Worm (Caenorhabditis elegans) whole organism, L1 larva: ENCODE data around the gene Y43B11AR.1.
A peak's percentile ranks its signal among the peaks of the same experiment; 100 is the strongest.

Experiments
- C04F5.9 ChIP-seq: sonication (generic microtip); optimal IDR thresholded peaks from 2 replicates; lab custom pipeline; 2016; ENCODE audit warnings: missing genetic modification characterization, missing compliant biosample characterization
- C16A3.4 ChIP-seq: fragments of 150-350 bp; optimal IDR thresholded peaks from 2 replicates; lab custom pipeline; 2014; ENCODE audit warnings: missing biosample characterization, missing genetic modification characterization
- C34B4.2 ChIP-seq: sonication (generic microtip); optimal IDR thresholded peaks from 2 replicates; lab custom pipeline; 2017; ENCODE audit warnings: mild to moderate bottlenecking, missing genetic modification characterization, missing compliant biosample characterization
- aly-2 ChIP-seq: fragments of 150-350 bp; optimal IDR thresholded peaks from 2 replicates; lab custom pipeline; 2014; ENCODE audit warnings: missing biosample characterization, missing genetic modification characterization
- ama-1 ChIP-seq: fragments of 150-350 bp; optimal IDR thresholded peaks from 2 replicates; lab custom pipeline; 2014
- ces-1 ChIP-seq: fragments of 150-350 bp; optimal IDR thresholded peaks from 2 replicates; lab custom pipeline; 2014; ENCODE audit warnings: missing biosample characterization, missing genetic modification reagents, missing genetic modification characterization
- dpl-1 ChIP-seq, 3 experiments: fragments of 150-350 bp in 2 of 3; sonication (generic microtip) in 1 of 3; optimal IDR thresholded peaks; 2 replicates each; lab custom pipeline; 2014 to 2017; ENCODE audit warnings: missing biosample characterization in 3 of 3, missing genetic modification characterization in 3 of 3, missing genetic modification reagents in 3 of 3
- efl-1 ChIP-seq, 4 experiments: fragments of 150-350 bp; optimal IDR thresholded peaks in 3 of 4; peaks in 1 of 4; 1 replicate in 1 of 4; 2 replicates in 3 of 4; lab custom pipeline; 2014; ENCODE audit warnings: missing biosample characterization in 2 of 4, missing genetic modification characterization in 2 of 4, missing genetic modification reagents in 2 of 4
- egl-13 ChIP-seq: sonication (generic microtip); optimal IDR thresholded peaks from 2 replicates; lab custom pipeline; 2016; ENCODE audit warnings: missing genotype, missing genetic modification reagents, missing genetic modification characterization, missing compliant biosample characterization
- fkh-4 ChIP-seq: sonication (generic microtip); optimal IDR thresholded peaks from 2 replicates; lab custom pipeline; 2016; ENCODE audit warnings: missing compliant biosample characterization, missing genetic modification characterization, borderline replicate concordance
- fkh-8 ChIP-seq: sonication (generic microtip); optimal IDR thresholded peaks from 2 replicates; lab custom pipeline; 2016; ENCODE audit warnings: mild to moderate bottlenecking, missing genetic modification characterization, missing compliant biosample characterization
- fos-1 ChIP-seq: fragments of 150-350 bp; optimal IDR thresholded peaks from 2 replicates; lab custom pipeline; 2014; ENCODE audit warnings: missing biosample characterization, missing genetic modification characterization
- hlh-17 ChIP-seq: fragments of 200-800 bp; sonication (Bioruptor generic); optimal IDR thresholded peaks from 2 replicates; lab custom pipeline; 2018; ENCODE audit warnings: missing genetic modification characterization, mild to moderate bottlenecking, missing compliant biosample characterization, moderate library complexity, borderline replicate concordance
- hlh-4 ChIP-seq: sonication (generic microtip); optimal IDR thresholded peaks from 2 replicates; lab custom pipeline; 2016; ENCODE audit warnings: mild to moderate bottlenecking, missing genetic modification characterization, missing compliant biosample characterization
- isw-1 ChIP-seq: fragments of 200-800 bp; sonication (Bioruptor generic); IDR thresholded peaks from 2 replicates; pipeline ENCODE4 v1.3.6; 2022; ENCODE audit warnings: missing genetic modification characterization, missing compliant biosample characterization
- lin-13 ChIP-seq: fragments of 150-350 bp; optimal IDR thresholded peaks from 2 replicates; lab custom pipeline; 2014; ENCODE audit warnings: missing biosample characterization, missing genetic modification reagents, missing genetic modification characterization
- lin-39 ChIP-seq: fragments of 150-350 bp; optimal IDR thresholded peaks from 2 replicates; lab custom pipeline; 2014; ENCODE audit warnings: missing biosample characterization, missing genetic modification reagents, missing genetic modification characterization
- lsy-2 ChIP-seq, 2 experiments: fragments of 150-350 bp; optimal IDR thresholded peaks; 2 replicates each; lab custom pipeline; 2014; ENCODE audit warnings: missing biosample characterization in 2 of 2, missing genetic modification characterization in 2 of 2
- mab-9 ChIP-seq: fragments of 200-800 bp; sonication (Bioruptor generic); IDR thresholded peaks from 2 replicates; pipeline ENCODE4 v1.3.6; 2022; ENCODE audit warnings: missing genetic modification reagents, missing genetic modification characterization, missing compliant biosample characterization
- mdl-1 ChIP-seq, 2 experiments: fragments of 150-350 bp; optimal IDR thresholded peaks; 2 replicates each; lab custom pipeline; 2014 to 2017; ENCODE audit warnings: missing biosample characterization in 2 of 2, missing genetic modification characterization in 2 of 2, inconsistent platforms in 1 of 2
- nhr-11 ChIP-seq: fragments of 150-350 bp; optimal IDR thresholded peaks from 2 replicates; lab custom pipeline; 2014; ENCODE audit warnings: missing biosample characterization, missing genetic modification characterization
- nhr-12 ChIP-seq: sonication (generic microtip); optimal IDR thresholded peaks from 2 replicates; lab custom pipeline; 2017; ENCODE audit warnings: missing biosample characterization, missing genetic modification characterization
- nhr-19 ChIP-seq: fragments of 200-800 bp; sonication (Bioruptor generic); conservative IDR thresholded peaks from 2 replicates; pipeline ENCODE4 v1.3.6; 2022; ENCODE audit warnings: missing genetic modification characterization, missing compliant biosample characterization
- nhr-237 ChIP-seq: fragments of 150-350 bp; optimal IDR thresholded peaks from 2 replicates; lab custom pipeline; 2014; ENCODE audit warnings: missing biosample characterization, missing genetic modification characterization
- nhr-47 ChIP-seq: sonication (generic microtip); optimal IDR thresholded peaks from 2 replicates; lab custom pipeline; 2016; ENCODE audit warnings: mild to moderate bottlenecking, missing genetic modification characterization, moderate library complexity, missing compliant biosample characterization
- nhr-71 ChIP-seq: sonication (generic microtip); optimal IDR thresholded peaks from 2 replicates; lab custom pipeline; 2016; ENCODE audit warnings: mild to moderate bottlenecking, missing genetic modification characterization, moderate library complexity, missing compliant biosample characterization
- nhr-76 ChIP-seq: sonication (generic microtip); optimal IDR thresholded peaks from 2 replicates; lab custom pipeline; 2017; ENCODE audit warnings: missing biosample characterization, missing genetic modification characterization
- nhr-77 ChIP-seq: fragments of 150-350 bp; optimal IDR thresholded peaks from 2 replicates; lab custom pipeline; 2014; ENCODE audit warnings: missing biosample characterization, missing genetic modification characterization
- nhr-85 ChIP-seq: sonication (generic microtip); peaks from one replicate; lab custom pipeline; 2016; ENCODE audit warnings: missing genetic modification characterization, inconsistent platforms, missing compliant biosample characterization
- nhr-90 ChIP-seq: sonication (generic microtip); optimal IDR thresholded peaks from 2 replicates; lab custom pipeline; 2016; ENCODE audit warnings: mild to moderate bottlenecking, missing genetic modification characterization, missing compliant biosample characterization; ENCODE audit not compliant: poor library complexity
- pag-3 ChIP-seq: sonication (generic microtip); optimal IDR thresholded peaks from 2 replicates; lab custom pipeline; 2017; ENCODE audit warnings: missing genetic modification characterization, mild to moderate bottlenecking, missing compliant biosample characterization, antibody characterized with exemption, borderline replicate concordance; ENCODE audit not compliant: insufficient read depth
- pax-3 ChIP-seq: fragments of 200-800 bp; sonication (Bioruptor generic); optimal IDR thresholded peaks from 2 replicates; lab custom pipeline; 2018; ENCODE audit warnings: mild to moderate bottlenecking, missing genetic modification characterization, moderate library complexity, missing compliant biosample characterization
- pqm-1 ChIP-seq: sonication (generic microtip); optimal IDR thresholded peaks from 3 replicates; lab custom pipeline; 2017; ENCODE audit warnings: missing biosample characterization, missing genetic modification characterization
- rnt-1 ChIP-seq: sonication (generic microtip); optimal IDR thresholded peaks from 2 replicates; lab custom pipeline; 2016; ENCODE audit warnings: mild to moderate bottlenecking, missing genetic modification characterization, moderate library complexity, missing compliant biosample characterization
- snpc-4 ChIP-seq: fragments of 150-350 bp; optimal IDR thresholded peaks from 2 replicates; lab custom pipeline; 2014; ENCODE audit warnings: missing biosample characterization, missing genetic modification characterization
- sox-4 ChIP-seq: sonication (generic microtip); optimal IDR thresholded peaks from 2 replicates; lab custom pipeline; 2016; ENCODE audit warnings: missing genetic modification characterization, missing compliant biosample characterization
- sptf-1 ChIP-seq: fragments of 150-350 bp; optimal IDR thresholded peaks from 2 replicates; lab custom pipeline; 2014; ENCODE audit warnings: missing biosample characterization, missing genetic modification characterization
- sup-37 ChIP-seq: fragments of 200-800 bp; sonication (Bioruptor generic); optimal IDR thresholded peaks from 2 replicates; lab custom pipeline; 2018; ENCODE audit warnings: mild to moderate bottlenecking, missing genetic modification characterization, missing compliant biosample characterization
- tbx-2 ChIP-seq: sonication (generic microtip); optimal IDR thresholded peaks from 2 replicates; lab custom pipeline; 2016; ENCODE audit warnings: missing genetic modification characterization, missing compliant biosample characterization
- tlp-1 ChIP-seq: fragments of 150-350 bp; optimal IDR thresholded peaks from 2 replicates; lab custom pipeline; 2014; ENCODE audit warnings: missing biosample characterization, missing genetic modification characterization
- unc-130 ChIP-seq: fragments of 150-350 bp; optimal IDR thresholded peaks from 2 replicates; lab custom pipeline; 2017; ENCODE audit warnings: missing biosample characterization, missing genetic modification characterization, inconsistent platforms
- unc-30 ChIP-seq: sonication (generic microtip); optimal IDR thresholded peaks from 2 replicates; lab custom pipeline; 2017; ENCODE audit warnings: missing biosample characterization, missing genetic modification characterization
- xbp-1 ChIP-seq: sonication (generic microtip); optimal IDR thresholded peaks from 2 replicates; lab custom pipeline; 2016; ENCODE audit warnings: missing genetic modification characterization, missing compliant biosample characterization
- zag-1 ChIP-seq: fragments of 150-350 bp; optimal IDR thresholded peaks from 2 replicates; lab custom pipeline; 2014; ENCODE audit warnings: missing biosample characterization, missing genetic modification characterization
- zip-4 ChIP-seq: fragments of 200-800 bp; sonication (Bioruptor generic); optimal IDR thresholded peaks from 2 replicates; lab custom pipeline; 2018; ENCODE audit warnings: mild to moderate bottlenecking, missing genetic modification characterization, moderate library complexity, missing compliant biosample characterization
- ztf-4 ChIP-seq: fragments of 150-350 bp; optimal IDR thresholded peaks from 2 replicates; lab custom pipeline; 2014; ENCODE audit warnings: missing biosample characterization, missing genetic modification characterization

Gene Y43B11AR.1

ce11 chrIV:7075063-7075462, 6.3 kb upstream of the Y43B11AR.1 start, which contains the start of gene srg-50:
srg-50 (minus strand) TSS chrIV:7075163.
- no peak for TF ChIP-seq hlh-4 (tag; lab: Kevin White, UChicago)
- TF ChIP-seq C34B4.2 (tag; lab: Kevin White, UChicago): no peak
- TF ChIP-seq fkh-8: no peak
- no peak for TF ChIP-seq nhr-237 (tag; lab: Kevin White, UChicago)
- no peak for TF ChIP-seq pag-3 (tag; lab: Kevin White, UChicago)
- TF ChIP-seq nhr-19: no peak
- TF ChIP-seq zip-4 (GFP tag; lab: Kevin White, UChicago): no peak
- TF ChIP-seq zag-1: no peak
- TF ChIP-seq pax-3: no peak
- no peak for TF ChIP-seq tbx-2 (tag; lab: Kevin White, UChicago)
- TF ChIP-seq, all 84 proteins: peak for 0

DNA sequence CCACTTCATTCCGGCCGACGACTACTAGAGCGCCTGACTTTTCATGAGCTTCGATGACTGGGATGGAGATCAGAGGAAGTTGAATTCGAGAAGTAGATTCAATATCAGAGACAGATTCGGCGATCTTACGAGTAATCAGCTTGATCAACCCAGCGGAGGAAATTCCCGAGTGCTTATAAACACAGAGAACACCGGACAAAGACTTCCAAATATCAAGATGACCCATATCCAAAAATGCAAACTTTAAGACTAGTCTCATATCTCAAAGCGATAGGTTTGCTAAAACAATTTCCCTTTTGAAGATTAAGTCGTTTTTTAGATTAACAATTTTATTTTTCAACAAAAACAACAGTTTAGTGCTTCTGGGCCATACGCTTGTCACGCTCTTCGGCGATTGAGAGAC, 2.1 kb downstream of the Y43B11AR.1 start, which contains the start of gene Y43B11AR.3:
Y43B11AR.3 (minus strand) TSS at position 335 of the 403 bp plus-strand sequence.
- TF ChIP-seq nhr-90 (tag; lab: Kevin White, UChicago) (peak; percentile 34), fos-1 (peak; percentile 44), nhr-47 (tag; lab: Kevin White, UChicago) (peak; percentile 8), nhr-71 (tag; lab: Kevin White, UChicago) (peak; percentile 46), rnt-1 (tag; lab: Kevin White, UChicago) (peak; percentile 30), sox-4 (tag; lab: Kevin White, UChicago) (no peak), lsy-2 (tag; optimal IDR thresholded peaks at IDR 0.05; lab: Kevin White, UChicago) (peak in 1 of 2 experiments; percentile 14), fkh-8 (no peak), aly-2 (tag; lab: Kevin White, UChicago) (peak; percentile 78), ama-1 (lab: Kevin White, UChicago) (peak; percentile 49), nhr-85 (tag; lab: Kevin White, UChicago) (peak; percentile 56), efl-1 (optimal IDR thresholded peaks at IDR 0.05; lab: Kevin White, UChicago) (peak; percentile 9 to 12), efl-1 (GFP tag; optimal IDR thresholded peaks at IDR 0.05 in 1 of 2; lab: Kevin White, UChicago) (peak in 1 of 2 experiments; percentile 22), lin-39 (tag; lab: Kevin White, UChicago) (no peak)

DNA sequence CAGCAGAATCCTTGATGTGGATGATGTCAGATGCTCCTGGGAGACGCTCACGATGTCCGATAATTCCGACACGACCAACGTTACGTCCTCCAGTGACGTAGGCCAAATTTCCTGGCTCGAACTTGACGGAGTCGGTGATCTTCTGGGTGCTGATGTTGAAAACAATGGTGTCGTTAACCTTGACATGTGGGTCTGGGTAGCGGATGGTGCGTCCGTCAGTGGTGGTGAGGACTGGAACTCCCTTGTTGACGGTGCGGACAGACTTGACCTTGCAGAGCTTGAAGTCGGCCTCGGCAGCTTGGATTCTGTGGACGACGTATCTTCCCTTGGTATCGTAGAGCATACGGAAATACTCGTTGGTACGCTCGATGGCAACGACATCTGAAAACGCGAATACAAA, 2.7 kb downstream of the Y43B11AR.1 start:
- TF ChIP-seq nhr-85 (tag; lab: Kevin White, UChicago) (no peak), ztf-4 (tag; lab: Kevin White, UChicago) (no peak), unc-130 (no peak), nhr-77 (tag; lab: Kevin White, UChicago) (no peak), tlp-1 (tag; lab: Kevin White, UChicago) (no peak)
- TF ChIP-seq, all 84 proteins: peak for 0

- TF ChIP-seq C04F5.9 (tag; lab: Kevin White, UChicago) (peak; percentile 62), lin-13 (GFP tag; lab: Kevin White, UChicago) (peak; percentile 86), unc-30 (tag; lab: Kevin White, UChicago) (no peak), zag-1 (no peak), sptf-1 (tag; lab: Kevin White, UChicago) (no peak), pax-3 (peak; percentile 68), C34B4.2 (tag; lab: Kevin White, UChicago) (no peak), xbp-1 (peak; percentile 92), dpl-1 (GFP tag; optimal IDR thresholded peaks at IDR 0.05; lab: Kevin White, UChicago) (peak; percentile 82 to 87 (median 83)), nhr-76 (tag; lab: Kevin White, UChicago) (no peak), nhr-12 (tag; lab: Kevin White, UChicago) (no peak), nhr-90 (tag; lab: Kevin White, UChicago) (peak; percentile 89), egl-13 (peak; percentile 82), pqm-1 (tag; lab: Kevin White, UChicago) (no peak), mab-9 (no peak), hlh-17 (GFP tag; lab: Kevin White, UChicago) (no peak), sup-37 (peak; percentile 72), snpc-4 (peak; percentile 81), hlh-4 (tag; lab: Kevin White, UChicago) (no peak), fkh-4 (tag; lab: Kevin White, UChicago) (peak; percentile 26), ces-1 (no peak), C16A3.4 (peak; percentile 95), mdl-1 (tag; optimal IDR thresholded peaks at IDR 0.05; lab: Kevin White, UChicago) (peak in 1 of 2 experiments; percentile 73), nhr-11 (tag; lab: Kevin White, UChicago) (peak; percentile 65), isw-1 (GFP tag; lab: Robert Waterston, UW) (peak; percentile 90)
Observed at ce11 chrIV:7084632-7085160, 3.4 kb downstream of the Y43B11AR.1 start, which contains the start of gene rps-4. rps-4 (minus strand) TSS chrIV:7084682.
